Fruit fly (Drosophila melanogaster) whole organism, wandering third instar larva: ENCODE results near the gene RPA3.

ENCODE experiments used
- Sp1 ChIP-seq: fragments of 200-800 bp; sonication (Bioruptor generic); optimal IDR thresholded peaks from 3 replicates; lab custom pipeline; 2019; ENCODE audit warnings: missing biosample characterization, mild to moderate bottlenecking, missing genetic modification characterization, moderate library complexity
- h ChIP-seq: fragments of 200-800 bp; sonication (Bioruptor generic); optimal IDR thresholded peaks from 3 replicates; lab custom pipeline; 2016; ENCODE audit warnings: missing biosample characterization, mild to moderate bottlenecking, missing genetic modification characterization
- psq ChIP-seq: fragments of 200-800 bp; sonication (Bioruptor generic); optimal IDR thresholded peaks from 3 replicates; lab custom pipeline; 2017; ENCODE audit warnings: missing biosample characterization, mild to moderate bottlenecking, missing genetic modification characterization, moderate library complexity
- tai ChIP-seq: sonication (Bioruptor generic); optimal IDR thresholded peaks from 2 replicates; lab custom pipeline; 2016; ENCODE audit warnings: missing biosample characterization, missing genetic modification characterization

DNA sequence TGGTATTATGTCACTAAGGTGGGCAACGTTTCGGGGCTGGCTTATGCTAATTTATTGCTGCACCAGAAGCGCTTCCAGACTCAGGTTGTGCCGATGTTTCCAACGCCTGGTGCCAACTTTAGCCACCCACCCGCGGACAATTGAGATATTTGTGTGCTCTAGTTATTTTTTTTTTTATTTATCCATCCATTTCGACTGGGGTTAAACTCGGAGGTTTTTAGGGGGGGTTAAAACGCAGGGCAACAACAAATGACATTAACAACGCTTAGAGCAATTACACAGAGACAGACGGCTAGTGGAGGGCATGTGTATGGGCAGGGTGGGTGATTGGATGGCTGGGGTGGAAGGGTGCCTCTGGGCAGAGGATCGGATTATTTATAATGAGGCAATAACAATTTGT is 16.1 kb upstream of the RPA3 start:
- no peak for TF ChIP-seq Sp1 (GFP tag; lab: Kevin White, UChicago)
- no peak for TF ChIP-seq psq
- TF ChIP-seq h (GFP tag; lab: Kevin White, UChicago): no peak
- TF ChIP-seq tai (GFP tag; lab: Kevin White, UChicago): no peak
